Worm (Caenorhabditis elegans): Measurements from ENCODE around the gene ZK1128.7.

ZK1128.7 gene

DNA sequence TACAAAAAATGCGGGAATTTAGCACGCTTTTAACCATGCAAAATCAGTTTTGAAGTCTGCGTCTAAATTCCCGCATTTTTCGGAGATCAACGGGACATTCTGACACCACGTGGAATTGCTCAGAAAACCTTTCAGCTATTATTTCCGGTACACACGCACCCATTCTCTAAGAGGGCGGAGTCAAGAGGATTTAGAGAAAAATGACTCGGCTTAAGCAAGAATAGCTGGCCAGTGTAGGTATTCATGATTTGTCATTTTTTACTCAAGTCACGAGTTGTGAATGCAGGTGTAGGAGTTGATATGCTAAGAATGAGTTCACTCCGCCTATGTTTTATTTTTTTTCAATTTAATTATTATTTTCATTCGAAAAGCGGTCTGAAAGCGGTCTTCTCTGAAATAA is 13.9 kb downstream of the ZK1128.7 start:
- no peak for TF ChIP-seq ama-1 (optimal IDR thresholded peaks at IDR 0.05)

DNA sequence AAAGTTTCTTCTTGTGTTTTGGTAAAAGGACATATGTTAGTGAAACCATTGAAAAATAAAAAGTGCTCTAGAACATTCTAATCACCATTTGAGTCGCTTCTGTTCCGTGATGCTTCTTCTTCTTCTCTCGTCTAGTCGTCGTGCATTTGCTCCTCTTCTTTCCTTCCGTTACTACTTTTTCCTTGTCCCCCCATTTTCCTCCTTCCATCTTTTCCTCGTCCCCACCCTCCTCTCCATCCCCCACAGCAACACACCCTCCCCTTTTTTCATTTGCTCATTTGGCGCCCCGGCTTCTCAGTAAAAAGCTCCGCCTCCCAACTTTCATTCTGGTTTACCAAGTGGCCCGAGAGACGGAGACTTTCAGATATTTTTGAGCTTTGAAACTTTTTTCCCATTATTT is 14.9 kb downstream of the ZK1128.7 start:
- TF ChIP-seq tbx-37 (GFP tag; conservative IDR thresholded peaks at IDR 0.05): no peak
- TF ChIP-seq B0310.2 (tag; optimal IDR thresholded peaks at IDR 0.05): no peak
- no peak for TF ChIP-seq ama-1 (optimal IDR thresholded peaks at IDR 0.05)
- no peak for TF ChIP-seq hmg-4 (GFP tag; optimal IDR thresholded peaks at IDR 0.05)
- no peak for TF ChIP-seq ets-7 (tag; optimal IDR thresholded peaks at IDR 0.05)
- 0 out of 2 replicates have a peak, but pooled peaks have one; percentile 33 for TF ChIP-seq scrt-1 (GFP tag; IDR thresholded peaks at IDR 0.05)
- no peak for TF ChIP-seq ceh-36 (tag; optimal IDR thresholded peaks at IDR 0.05)
- no peak for TF ChIP-seq sea-1 (GFP tag; conservative IDR thresholded peaks at IDR 0.05)

DNA sequence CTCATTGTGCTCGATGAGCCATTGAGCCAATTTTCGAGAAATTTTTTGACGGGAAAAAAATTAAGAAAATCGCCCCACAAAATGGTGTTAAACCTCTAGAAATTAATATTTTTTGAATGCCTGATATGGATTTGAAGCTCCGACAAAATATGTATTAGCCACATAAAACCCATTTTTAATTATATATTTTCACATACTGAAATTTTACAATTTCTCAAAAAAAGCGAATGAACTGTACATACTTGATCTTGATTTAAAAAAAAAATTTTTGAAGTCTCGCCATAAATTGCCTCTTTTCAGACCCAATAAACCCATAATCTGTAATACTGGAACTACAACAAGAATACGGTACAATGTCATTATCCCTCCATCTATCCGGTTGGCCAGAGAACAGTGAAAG is 15.7 kb downstream of the ZK1128.7 start, which contains the start of gene nac-3:
TSS of gene nac-3 (plus strand) at position 301 of the 400 bp plus-strand sequence.
- TF ChIP-seq ceh-13 (GFP tag; optimal IDR thresholded peaks at IDR 0.05) (no peak), tbx-37 (GFP tag; conservative IDR thresholded peaks at IDR 0.05) (no peak), tbx-11 (GFP tag; IDR thresholded peaks at IDR 0.05) (no peak), pes-1 (GFP tag; IDR thresholded peaks at IDR 0.05) (no peak)

DNA sequence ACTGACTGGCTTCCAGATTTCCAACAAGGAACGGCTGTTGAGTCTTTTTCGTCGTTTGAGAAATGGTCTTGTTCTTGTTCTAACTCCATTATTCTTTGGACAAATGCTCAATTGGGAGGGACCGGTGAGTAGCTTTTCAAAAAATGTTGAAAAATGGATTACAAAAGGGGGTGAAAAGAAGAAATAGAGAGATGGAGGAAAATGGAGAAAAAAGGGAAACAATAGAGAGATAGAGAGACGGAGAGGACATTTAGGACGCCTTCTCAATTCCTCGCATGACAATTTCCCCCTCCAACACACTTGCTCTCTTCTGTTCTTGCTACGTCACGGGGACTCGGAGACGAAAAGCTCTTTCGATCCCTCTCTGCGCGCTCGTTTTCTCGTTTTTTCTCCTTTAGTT is 16.2 kb downstream of the ZK1128.7 start:
- TF ChIP-seq hnd-1 (tag; optimal IDR thresholded peaks at IDR 0.05) (no peak), tra-4 (tag; optimal IDR thresholded peaks at IDR 0.05) (no peak), tbx-11 (GFP tag; IDR thresholded peaks at IDR 0.05) (no peak), B0310.2 (tag; optimal IDR thresholded peaks at IDR 0.05) (no peak), hmbx-1 (tag; optimal IDR thresholded peaks at IDR 0.05) (no peak), ceh-13 (GFP tag; optimal IDR thresholded peaks at IDR 0.05) (no peak), aly-1 (tag; optimal IDR thresholded peaks at IDR 0.05) (no peak), ama-1 (optimal IDR thresholded peaks at IDR 0.05) (no peak), F13C5.2 (tag; optimal IDR thresholded peaks at IDR 0.05) (no peak), ets-7 (tag; optimal IDR thresholded peaks at IDR 0.05) (no peak)

DNA sequence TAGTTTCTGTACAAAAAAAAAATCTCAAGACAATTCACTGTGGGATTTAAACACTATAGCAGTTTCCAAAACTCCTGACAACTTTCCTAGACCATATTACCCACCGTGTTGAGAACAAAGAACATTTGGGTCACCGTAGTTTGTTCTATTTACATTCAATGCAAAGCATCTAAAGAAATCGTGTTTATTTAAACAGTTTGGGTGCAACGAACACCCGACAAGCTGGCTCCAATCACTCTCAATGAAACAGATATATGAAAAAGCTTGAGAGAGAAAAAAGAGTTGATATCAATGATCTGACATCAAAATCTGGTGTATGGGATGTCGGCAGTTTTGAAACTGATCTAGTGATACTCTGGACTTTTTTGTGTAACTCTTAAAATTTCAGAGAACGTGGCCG is 18.2 kb downstream of the ZK1128.7 start:
- TF ChIP-seq tra-4 (tag; optimal IDR thresholded peaks at IDR 0.05) (no peak), scrt-1 (GFP tag; IDR thresholded peaks at IDR 0.05) (no peak), tbx-11 (GFP tag; IDR thresholded peaks at IDR 0.05) (no peak), ama-1 (optimal IDR thresholded peaks at IDR 0.05) (no peak), sea-1 (GFP tag; conservative IDR thresholded peaks at IDR 0.05) (no peak), ets-7 (tag; optimal IDR thresholded peaks at IDR 0.05) (no peak), hmg-4 (GFP tag; optimal IDR thresholded peaks at IDR 0.05) (no peak)

DNA sequence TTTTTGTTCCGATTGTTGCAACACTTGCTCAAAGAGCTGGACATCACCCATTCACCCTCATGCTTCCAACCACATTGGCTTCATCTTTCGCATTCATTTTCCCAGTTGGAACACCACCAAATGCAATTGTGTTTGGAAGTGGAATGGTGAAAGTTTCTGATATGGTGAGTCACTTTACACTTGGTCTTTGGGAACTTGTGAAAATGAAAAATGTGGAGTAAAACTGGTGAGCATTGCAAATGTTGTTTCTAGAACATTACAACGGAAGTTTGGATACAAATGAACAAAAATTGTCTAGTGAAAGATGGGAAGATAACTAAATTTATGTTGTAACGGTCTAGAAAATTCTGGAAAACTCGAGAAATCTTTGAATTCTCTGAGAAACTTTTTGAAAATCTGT is 19.5 kb downstream of the ZK1128.7 start:
- TF ChIP-seq B0310.2 (tag; optimal IDR thresholded peaks at IDR 0.05): no peak
- TF ChIP-seq pes-1 (GFP tag; IDR thresholded peaks at IDR 0.05): no peak
- no peak for TF ChIP-seq flt-1 (GFP tag; IDR thresholded peaks at IDR 0.05)
- TF ChIP-seq tbx-37 (GFP tag; conservative IDR thresholded peaks at IDR 0.05): no peak
- no peak for TF ChIP-seq scrt-1 (GFP tag; IDR thresholded peaks at IDR 0.05)
- TF ChIP-seq ets-7 (tag; optimal IDR thresholded peaks at IDR 0.05): no peak
- no peak for TF ChIP-seq tra-4 (tag; optimal IDR thresholded peaks at IDR 0.05)
- TF ChIP-seq hmbx-1 (tag; optimal IDR thresholded peaks at IDR 0.05): no peak
- no peak for TF ChIP-seq sea-1 (GFP tag; conservative IDR thresholded peaks at IDR 0.05)
- TF ChIP-seq hnd-1 (tag; optimal IDR thresholded peaks at IDR 0.05): no peak
- no peak for TF ChIP-seq ama-1 (optimal IDR thresholded peaks at IDR 0.05)
- TF ChIP-seq ceh-13 (GFP tag; optimal IDR thresholded peaks at IDR 0.05): no peak
- no peak for TF ChIP-seq F13C5.2 (tag; optimal IDR thresholded peaks at IDR 0.05)

DNA sequence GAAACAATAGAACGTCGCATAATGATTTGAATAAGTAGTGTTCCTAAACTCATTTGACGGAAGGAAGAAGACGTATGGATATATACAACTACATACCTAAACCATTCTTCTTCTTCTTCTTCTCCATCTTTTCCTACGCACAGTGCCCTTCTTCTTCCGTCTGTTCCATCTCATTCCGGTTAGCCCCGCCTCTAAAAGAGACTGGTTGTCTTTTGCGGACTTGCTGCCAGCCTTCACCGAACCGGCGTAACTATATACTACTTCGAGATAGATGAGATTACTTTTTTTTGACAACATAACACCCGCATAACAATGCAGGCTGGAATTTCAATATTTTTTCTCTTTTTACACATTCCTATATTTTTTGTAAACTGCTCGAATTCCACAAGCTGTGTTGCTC is 23.6 kb downstream of the ZK1128.7 start, which contains the start of the genes K08E5.5 and mua-3:
TSS of gene K08E5.5 (minus strand) at position 101 of the 400 bp plus-strand sequence.
TSS of gene mua-3 (plus strand) at position 313 of the 400 bp plus-strand sequence.
- TF ChIP-seq ceh-36 (tag; optimal IDR thresholded peaks at IDR 0.05): no peak
- no peak for TF ChIP-seq ama-1 (optimal IDR thresholded peaks at IDR 0.05)
- no peak for TF ChIP-seq hnd-1 (tag; optimal IDR thresholded peaks at IDR 0.05)
- no peak for TF ChIP-seq ets-7 (tag; optimal IDR thresholded peaks at IDR 0.05)
- no peak for TF ChIP-seq hmg-4 (GFP tag; optimal IDR thresholded peaks at IDR 0.05)
- TF ChIP-seq flt-1 (GFP tag; IDR thresholded peaks at IDR 0.05): no peak
- no peak for TF ChIP-seq tra-4 (tag; optimal IDR thresholded peaks at IDR 0.05)
- TF ChIP-seq F13C5.2 (tag; optimal IDR thresholded peaks at IDR 0.05): no peak
- no peak for TF ChIP-seq ceh-13 (GFP tag; optimal IDR thresholded peaks at IDR 0.05)
- TF ChIP-seq tbx-11 (GFP tag; IDR thresholded peaks at IDR 0.05): no peak
- no peak for TF ChIP-seq pes-1 (GFP tag; IDR thresholded peaks at IDR 0.05)

DNA sequence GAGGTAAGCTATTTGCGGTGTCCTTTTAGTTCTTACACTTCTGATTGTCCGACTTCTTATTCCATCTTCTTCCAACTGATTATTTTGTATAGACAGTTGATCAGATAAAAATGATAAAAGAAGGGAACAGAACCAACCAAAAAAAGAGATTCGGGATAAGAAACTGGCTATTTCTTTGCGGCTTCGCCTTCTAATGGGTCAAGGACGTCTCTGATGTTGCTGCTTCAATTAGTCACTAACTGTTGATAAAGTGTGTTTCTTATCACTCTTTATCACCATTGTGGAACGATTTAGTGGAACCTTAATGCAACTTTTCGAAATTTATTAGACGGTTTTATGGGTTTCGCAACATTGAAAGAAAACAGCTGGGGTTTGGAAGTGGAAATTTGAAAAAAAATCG is 33.5 kb downstream of the ZK1128.7 start:
- TF ChIP-seq pes-1 (GFP tag; IDR thresholded peaks at IDR 0.05): no peak
- no peak for TF ChIP-seq tbx-37 (GFP tag; conservative IDR thresholded peaks at IDR 0.05)
- TF ChIP-seq aly-1 (tag; optimal IDR thresholded peaks at IDR 0.05): no peak
- TF ChIP-seq sea-1 (GFP tag; conservative IDR thresholded peaks at IDR 0.05): no peak
- TF ChIP-seq ama-1 (optimal IDR thresholded peaks at IDR 0.05): no peak
- no peak for TF ChIP-seq B0310.2 (tag; optimal IDR thresholded peaks at IDR 0.05)
- TF ChIP-seq hmbx-1 (tag; optimal IDR thresholded peaks at IDR 0.05): no peak
- no peak for TF ChIP-seq scrt-1 (GFP tag; IDR thresholded peaks at IDR 0.05)
- TF ChIP-seq ceh-13 (GFP tag; optimal IDR thresholded peaks at IDR 0.05): no peak
- TF ChIP-seq hnd-1 (tag; optimal IDR thresholded peaks at IDR 0.05): no peak
- no peak for TF ChIP-seq ets-7 (tag; optimal IDR thresholded peaks at IDR 0.05)
- TF ChIP-seq ceh-36 (tag; optimal IDR thresholded peaks at IDR 0.05): no peak
- no peak for TF ChIP-seq tra-4 (tag; optimal IDR thresholded peaks at IDR 0.05)
- TF ChIP-seq flt-1 (GFP tag; IDR thresholded peaks at IDR 0.05): no peak

DNA sequence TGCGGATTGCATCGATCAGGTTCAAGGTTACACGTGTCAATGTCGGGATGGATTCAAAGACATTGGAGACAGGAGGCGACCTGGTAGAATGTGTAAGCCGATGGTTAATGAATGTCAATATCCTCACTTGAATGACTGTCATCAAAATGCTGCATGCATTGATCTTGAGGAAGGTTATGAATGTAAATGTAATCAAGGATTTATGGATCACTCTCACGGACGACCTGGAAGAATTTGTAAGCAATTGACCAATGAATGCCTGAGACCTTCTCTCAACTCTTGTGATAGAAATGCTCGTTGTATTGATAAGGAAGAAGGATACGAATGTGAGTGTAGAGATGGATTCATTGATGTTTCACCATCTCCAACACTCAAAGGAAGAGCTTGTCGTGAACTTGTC is 41.2 kb downstream of the ZK1128.7 start:
- no peak for TF ChIP-seq tbx-11 (GFP tag; IDR thresholded peaks at IDR 0.05)
- TF ChIP-seq B0310.2 (tag; optimal IDR thresholded peaks at IDR 0.05): no peak
- no peak for TF ChIP-seq ets-7 (tag; optimal IDR thresholded peaks at IDR 0.05)
- TF ChIP-seq scrt-1 (GFP tag; IDR thresholded peaks at IDR 0.05): no peak
- TF ChIP-seq aly-1 (tag; optimal IDR thresholded peaks at IDR 0.05): no peak
- no peak for TF ChIP-seq F13C5.2 (tag; optimal IDR thresholded peaks at IDR 0.05)
- no peak for TF ChIP-seq tra-4 (tag; optimal IDR thresholded peaks at IDR 0.05)
- TF ChIP-seq pes-1 (GFP tag; IDR thresholded peaks at IDR 0.05): no peak
- TF ChIP-seq flt-1 (GFP tag; IDR thresholded peaks at IDR 0.05): no peak
- TF ChIP-seq hmbx-1 (tag; optimal IDR thresholded peaks at IDR 0.05): no peak
- no peak for TF ChIP-seq hmg-4 (GFP tag; optimal IDR thresholded peaks at IDR 0.05)
- no peak for TF ChIP-seq ceh-36 (tag; optimal IDR thresholded peaks at IDR 0.05)
- no peak for TF ChIP-seq sea-1 (GFP tag; conservative IDR thresholded peaks at IDR 0.05)
- TF ChIP-seq hnd-1 (tag; optimal IDR thresholded peaks at IDR 0.05): no peak
- TF ChIP-seq tbx-37 (GFP tag; conservative IDR thresholded peaks at IDR 0.05): no peak
- no peak for TF ChIP-seq ama-1 (optimal IDR thresholded peaks at IDR 0.05)
